Fruit fly (Drosophila melanogaster) whole organism, pupa: ENCODE data around the gene CG14034.

Source experiments
- CG10348 ChIP-seq: fragments of 200-800 bp; sonication (Bioruptor generic); IDR thresholded peaks from 2 replicates; pipeline ENCODE4 v1.3.6; 2022; ENCODE audit warnings: missing biosample characterization, missing genetic modification characterization
- CG12605 ChIP-seq: fragments of 200-800 bp; sonication (Bioruptor generic); IDR thresholded peaks from 2 replicates; pipeline ENCODE4 v1.3.6; 2022; ENCODE audit warnings: missing biosample characterization, missing genetic modification characterization
- CG13204 ChIP-seq: fragments of 200-800 bp; sonication (Bioruptor generic); optimal IDR thresholded peaks from 2 replicates; lab custom pipeline; 2018; ENCODE audit warnings: missing biosample characterization, mild to moderate bottlenecking, missing genetic modification characterization, moderate library complexity
- CG14655 ChIP-seq: fragments of 200-800 bp; sonication (Bioruptor generic); optimal IDR thresholded peaks from 3 replicates; lab custom pipeline; 2017; ENCODE audit warnings: mild to moderate bottlenecking, missing biosample characterization, missing genetic modification reagents, missing genetic modification characterization
- CG15710 ChIP-seq: fragments of 200-800 bp; sonication (Bioruptor generic); optimal IDR thresholded peaks from 2 replicates; lab custom pipeline; 2018; ENCODE audit warnings: missing biosample characterization, mild to moderate bottlenecking, missing genetic modification characterization, moderate library complexity
- CG17806 ChIP-seq: fragments of 200-800 bp; sonication (Bioruptor generic); optimal IDR thresholded peaks from 2 replicates; lab custom pipeline; 2018; ENCODE audit warnings: missing biosample characterization, mild to moderate bottlenecking, missing genetic modification characterization, moderate library complexity
- CG32121 ChIP-seq: fragments of 200-800 bp; sonication (Bioruptor generic); IDR thresholded peaks from 2 replicates; pipeline ENCODE4 v1.3.6; 2022; ENCODE audit warnings: missing biosample characterization, missing genetic modification characterization
- CG34367 ChIP-seq: fragments of 200-800 bp; sonication (Bioruptor generic); optimal IDR thresholded peaks from 2 replicates; lab custom pipeline; 2018; ENCODE audit warnings: missing biosample characterization, mild to moderate bottlenecking, missing genetic modification characterization
- CG4496 ChIP-seq: fragments of 200-800 bp; sonication (Bioruptor generic); IDR thresholded peaks from 3 replicates; pipeline ENCODE4 v1.3.6; 2022; ENCODE audit warnings: missing biosample characterization, missing genetic modification characterization
- CG8159 ChIP-seq: fragments of 200-800 bp; sonication (Bioruptor generic); optimal IDR thresholded peaks from 3 replicates; lab custom pipeline; 2018; ENCODE audit warnings: missing biosample characterization, mild to moderate bottlenecking, missing genetic modification characterization, moderate library complexity
- CG8301 ChIP-seq: fragments of 200-800 bp; sonication (Bioruptor generic); optimal IDR thresholded peaks from 2 replicates; lab custom pipeline; 2018; ENCODE audit warnings: missing biosample characterization, mild to moderate bottlenecking, missing genetic modification characterization
- CG9948 ChIP-seq: fragments of 200-800 bp; sonication (Bioruptor generic); optimal IDR thresholded peaks from 2 replicates; lab custom pipeline; 2018; ENCODE audit warnings: missing biosample characterization, mild to moderate bottlenecking, missing genetic modification characterization, moderate library complexity
- D1 ChIP-seq: fragments of 200-800 bp; sonication (Bioruptor generic); optimal IDR thresholded peaks from 2 replicates; lab custom pipeline; 2018; ENCODE audit warnings: missing biosample characterization, mild to moderate bottlenecking, missing genetic modification characterization, moderate library complexity
- EcR ChIP-seq: fragments of 200-800 bp; sonication (Bioruptor generic); optimal IDR thresholded peaks from 3 replicates; lab custom pipeline; 2019; ENCODE audit warnings: missing biosample characterization, missing genetic modification characterization, mild to moderate bottlenecking, moderate library complexity, missing genetic modification reagents
- Ets98B ChIP-seq: fragments of 200-800 bp; sonication (Bioruptor generic); IDR thresholded peaks from 2 replicates; pipeline ENCODE4 v1.3.6; 2022; ENCODE audit warnings: missing biosample characterization, missing genetic modification characterization
- Pif1A ChIP-seq: fragments of 200-800 bp; sonication (Bioruptor generic); optimal IDR thresholded peaks from 3 replicates; lab custom pipeline; 2016; ENCODE audit warnings: missing biosample characterization, missing genetic modification characterization
- Pif1B ChIP-seq: fragments of 200-800 bp; sonication (Bioruptor generic); optimal IDR thresholded peaks from 3 replicates; lab custom pipeline; 2016; ENCODE audit warnings: missing biosample characterization, missing genetic modification characterization
- Snoo ChIP-seq: fragments of 200-800 bp; sonication (Bioruptor generic); optimal IDR thresholded peaks from 3 replicates; lab custom pipeline; 2017; ENCODE audit warnings: missing biosample characterization, mild to moderate bottlenecking, missing genetic modification characterization, inconsistent platforms
- fd96Ca ChIP-seq: fragments of 200-800 bp; sonication (Bioruptor generic); IDR thresholded peaks from 3 replicates; pipeline ENCODE4 v1.3.6; 2022; ENCODE audit warnings: missing biosample characterization, missing genetic modification characterization
- gl ChIP-seq: fragments of 200-800 bp; sonication (Bioruptor generic); optimal IDR thresholded peaks from 2 replicates; lab custom pipeline; 2018; ENCODE audit warnings: missing biosample characterization, mild to moderate bottlenecking, missing genetic modification characterization
- rn ChIP-seq: fragments of 200-800 bp; sonication (Bioruptor generic); IDR thresholded peaks from 2 replicates; pipeline ENCODE4 v1.3.6; 2022; ENCODE audit warnings: missing biosample characterization, missing genetic modification characterization

CG14034 gene

dm6 chr2L:5206964-5207585 is 9.3 kb downstream of the CG14034 start, which contains the start of gene Cyp28d2:
Cyp28d2 (plus strand) TSS chr2L:5207267.
- TF ChIP-seq fd96Ca (no peak), CG8301 (tag; lab: Kevin White, UChicago) (no peak), CG8159 (tag; lab: Kevin White, UChicago) (no peak), CG10348 (GFP tag; lab: Robert Waterston, UW) (no peak), CG4496 (GFP tag; lab: Robert Waterston, UW) (no peak), Pif1A (GFP tag; lab: Kevin White, UChicago) (no peak), D1 (no peak), CG12605 (GFP tag; lab: Robert Waterston, UW) (no peak), Pif1B (GFP tag; lab: Kevin White, UChicago) (no peak), gl (tag; lab: Kevin White, UChicago) (no peak), CG13204 (GFP tag; lab: Kevin White, UChicago) (no peak), EcR (GFP tag; lab: Kevin White, UChicago) (no peak), CG17806 (tag; lab: Kevin White, UChicago) (no peak), rn (GFP tag; lab: Robert Waterston, UW) (no peak), CG14655 (GFP tag; lab: Kevin White, UChicago) (no peak), Ets98B (GFP tag; lab: Robert Waterston, UW) (no peak), CG34367 (tag; lab: Kevin White, UChicago) (no peak), CG9948 (tag; lab: Kevin White, UChicago) (no peak)

DNA sequence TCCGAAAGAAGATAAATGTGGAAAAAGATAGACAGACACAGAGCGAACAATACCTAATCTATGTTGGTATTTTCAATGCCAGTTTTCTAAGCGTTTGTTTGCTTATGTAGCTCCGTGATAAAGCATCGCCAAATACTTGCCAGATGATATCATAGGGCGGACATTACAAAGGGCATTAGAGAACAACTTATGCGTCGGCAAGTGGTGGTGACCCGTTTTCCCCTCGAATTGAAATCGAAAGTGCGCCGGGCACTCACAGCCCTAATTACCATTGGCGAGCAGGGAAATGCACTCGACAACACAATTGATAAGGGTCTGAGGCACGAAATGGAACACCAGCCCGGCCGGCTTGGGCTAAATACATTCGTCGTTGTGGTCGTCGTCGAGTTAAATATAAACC is 19.1 kb downstream of the CG14034 start:
- no peak for TF ChIP-seq D1
- no peak for TF ChIP-seq fd96Ca
- TF ChIP-seq, all 21 proteins: peak for 0

dm6 chr2L:5196684-5197083 is 19.7 kb downstream of the CG14034 start:
- TF ChIP-seq CG13204 (GFP tag; lab: Kevin White, UChicago) (no peak), CG17806 (tag; lab: Kevin White, UChicago) (no peak), gl (tag; lab: Kevin White, UChicago) (no peak), CG9948 (tag; lab: Kevin White, UChicago) (no peak), CG34367 (tag; lab: Kevin White, UChicago) (no peak), fd96Ca (no peak), EcR (GFP tag; lab: Kevin White, UChicago) (no peak), rn (GFP tag; lab: Robert Waterston, UW) (no peak), Snoo (no peak), CG15710 (tag; lab: Kevin White, UChicago) (no peak), Ets98B (GFP tag; lab: Robert Waterston, UW) (no peak)
- TF ChIP-seq, all 21 proteins: peak for 0

DNA sequence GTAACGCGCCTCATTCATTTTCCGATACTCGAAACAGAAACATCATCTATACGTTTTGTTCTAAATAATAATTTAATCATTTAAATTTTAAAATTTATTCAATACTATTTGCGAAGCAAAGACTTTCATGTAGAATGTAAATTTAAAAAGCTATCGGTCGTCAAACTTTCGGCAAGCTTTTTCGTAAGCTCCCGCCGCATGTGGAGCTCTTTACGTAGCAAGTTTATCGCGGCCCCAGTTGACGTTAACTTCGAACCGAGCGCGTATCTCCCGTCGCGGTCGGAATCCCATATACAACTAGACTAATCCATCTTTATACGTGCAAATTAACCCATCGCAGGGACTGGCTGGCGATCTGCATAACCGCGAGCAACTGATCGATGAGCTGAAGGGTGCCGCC is 20.7 kb downstream of the CG14034 start:
- no peak for TF ChIP-seq rn (GFP tag; lab: Robert Waterston, UW)
- TF ChIP-seq CG8159 (tag; lab: Kevin White, UChicago), result no peak
- no peak for TF ChIP-seq CG4496 (GFP tag; lab: Robert Waterston, UW)
- no peak for TF ChIP-seq fd96Ca
- no peak for TF ChIP-seq Ets98B (GFP tag; lab: Robert Waterston, UW)
- TF ChIP-seq CG8301 (tag; lab: Kevin White, UChicago), result no peak
- TF ChIP-seq CG10348 (GFP tag; lab: Robert Waterston, UW), result no peak
- no peak for TF ChIP-seq gl (tag; lab: Kevin White, UChicago)
- no peak for TF ChIP-seq CG15710 (tag; lab: Kevin White, UChicago)

- TF ChIP-seq CG4496 (GFP tag; lab: Robert Waterston, UW) (no peak), CG8159 (tag; lab: Kevin White, UChicago) (no peak), Ets98B (GFP tag; lab: Robert Waterston, UW) (peak; percentile 30; the same call in 1 of the 2 replicates), EcR (GFP tag; lab: Kevin White, UChicago) (peak; percentile 94), CG14655 (GFP tag; lab: Kevin White, UChicago) (no peak), CG32121 (GFP tag; lab: Robert Waterston, UW) (peak; percentile 68), Pif1B (GFP tag; lab: Kevin White, UChicago) (no peak), CG17806 (tag; lab: Kevin White, UChicago) (no peak), D1 (no peak)
These were observed 29.8 kb downstream of the CG14034 start for dm6 chr2L:5186543-5186942.
